Worm (Caenorhabditis elegans) whole organism, L2 larva: ENCODE results near the gene vhp-1.
A peak's percentile ranks its signal among the peaks of the same experiment; 100 is the strongest.

Experiments
- C34F6.9 ChIP-seq: fragments of 150-350 bp; optimal IDR thresholded peaks from 2 replicates; lab custom pipeline; 2014; ENCODE audit warnings: missing biosample characterization, missing genetic modification characterization
- F13H6.1 ChIP-seq: sonication (generic microtip); optimal IDR thresholded peaks from 2 replicates; lab custom pipeline; 2016; ENCODE audit warnings: missing genetic modification characterization, missing compliant biosample characterization
- R02D3.7 ChIP-seq: fragments of 150-350 bp; optimal IDR thresholded peaks from 2 replicates; lab custom pipeline; 2014; ENCODE audit warnings: missing biosample characterization, missing genetic modification characterization
- Y55F3AM.14 ChIP-seq: fragments of 200-800 bp; sonication (Bioruptor generic); optimal IDR thresholded peaks from 2 replicates; lab custom pipeline; 2018; ENCODE audit warnings: mild to moderate bottlenecking, missing genetic modification characterization, missing compliant biosample characterization
- ZK546.5 ChIP-seq: sonication (generic microtip); optimal IDR thresholded peaks from 2 replicates; lab custom pipeline; 2017; ENCODE audit warnings: missing biosample characterization, missing genetic modification characterization
- alr-1 ChIP-seq: fragments of 150-350 bp; optimal IDR thresholded peaks from 2 replicates; lab custom pipeline; 2014; ENCODE audit warnings: missing biosample characterization, missing genetic modification characterization
- aly-2 ChIP-seq: fragments of 150-350 bp; optimal IDR thresholded peaks from 2 replicates; lab custom pipeline; 2014; ENCODE audit warnings: missing biosample characterization, missing genetic modification characterization
- ama-1 ChIP-seq: fragments of 150-350 bp; optimal IDR thresholded peaks from 2 replicates; lab custom pipeline; 2018; ENCODE audit warnings: inconsistent platforms
- blmp-1 ChIP-seq: sonication (generic microtip); optimal IDR thresholded peaks from 2 replicates; lab custom pipeline; 2017; ENCODE audit warnings: missing genetic modification characterization, mild to moderate bottlenecking, missing compliant biosample characterization, antibody characterized with exemption, moderate library complexity; ENCODE audit not compliant: insufficient read depth
- ceh-16 ChIP-seq: fragments of 150-350 bp; optimal IDR thresholded peaks from 2 replicates; lab custom pipeline; 2014; ENCODE audit warnings: missing biosample characterization, missing genetic modification characterization
- ceh-82 ChIP-seq: fragments of 150-350 bp; optimal IDR thresholded peaks from 2 replicates; lab custom pipeline; 2014; ENCODE audit warnings: missing biosample characterization, missing genetic modification characterization
- crh-2 ChIP-seq: sonication (generic microtip); optimal IDR thresholded peaks from 2 replicates; lab custom pipeline; 2017; ENCODE audit warnings: missing biosample characterization, missing genetic modification characterization
- dmd-4 ChIP-seq: sonication (generic microtip); optimal IDR thresholded peaks from 2 replicates; lab custom pipeline; 2017; ENCODE audit warnings: missing biosample characterization, missing genetic modification characterization
- egl-27 ChIP-seq: sonication (generic microtip); optimal IDR thresholded peaks from 3 replicates; lab custom pipeline; 2017; ENCODE audit warnings: missing biosample characterization, missing genetic modification reagents, missing genetic modification characterization
- elt-1 ChIP-seq: fragments of 150-350 bp; optimal IDR thresholded peaks from 2 replicates; lab custom pipeline; 2014; ENCODE audit warnings: missing biosample characterization, missing genetic modification characterization
- elt-3 ChIP-seq: sonication (generic microtip); optimal IDR thresholded peaks from 2 replicates; lab custom pipeline; 2017; ENCODE audit warnings: missing biosample characterization, missing genetic modification characterization
- fos-1 ChIP-seq: fragments of 150-350 bp; optimal IDR thresholded peaks from 2 replicates; lab custom pipeline; 2014; ENCODE audit warnings: missing biosample characterization, missing genetic modification characterization
- gmeb-1 ChIP-seq: fragments of 150-350 bp; optimal IDR thresholded peaks from 2 replicates; lab custom pipeline; 2014; ENCODE audit warnings: missing biosample characterization, missing genetic modification characterization
- lin-11 ChIP-seq: fragments of 150-350 bp; sonication (generic microtip); optimal IDR thresholded peaks from 2 replicates; lab custom pipeline; 2014; ENCODE audit warnings: missing biosample characterization, missing genetic modification characterization, inconsistent platforms, mixed read lengths
- lin-13 ChIP-seq: fragments of 150-350 bp; optimal IDR thresholded peaks from 2 replicates; lab custom pipeline; 2014; ENCODE audit warnings: missing biosample characterization, missing genetic modification reagents, missing genetic modification characterization
- lin-39 ChIP-seq: fragments of 150-350 bp; optimal IDR thresholded peaks from 2 replicates; lab custom pipeline; 2014; ENCODE audit warnings: missing biosample characterization, missing genetic modification reagents, missing genetic modification characterization
- lsy-2 ChIP-seq, 2 experiments: fragments of 150-350 bp in 1 of 2; sonication (generic microtip) in 1 of 2; optimal IDR thresholded peaks; 2 replicates each; lab custom pipeline; 2014 to 2017; ENCODE audit warnings: missing biosample characterization in 2 of 2, missing genetic modification characterization in 2 of 2
- mab-5 ChIP-seq: fragments of 150-350 bp; optimal IDR thresholded peaks from 2 replicates; lab custom pipeline; 2014; ENCODE audit warnings: missing biosample characterization, missing genetic modification characterization
- mbf-1 ChIP-seq: sonication (generic microtip); optimal IDR thresholded peaks from 2 replicates; lab custom pipeline; 2017; ENCODE audit warnings: missing biosample characterization, missing genetic modification characterization
- mdl-1 ChIP-seq, 2 experiments: fragments of 150-350 bp in 1 of 2; sonication (generic microtip) in 1 of 2; optimal IDR thresholded peaks; 2 replicates each; lab custom pipeline; 2017; ENCODE audit warnings: missing biosample characterization in 2 of 2, missing genetic modification characterization in 2 of 2
- nhr-10 ChIP-seq: sonication (generic microtip); optimal IDR thresholded peaks from 2 replicates; lab custom pipeline; 2017; ENCODE audit warnings: missing biosample characterization, missing genetic modification characterization
- nhr-11 ChIP-seq: fragments of 150-350 bp; optimal IDR thresholded peaks from 2 replicates; lab custom pipeline; 2014; ENCODE audit warnings: missing biosample characterization, missing genetic modification characterization
- nhr-12 ChIP-seq: fragments of 150-350 bp; optimal IDR thresholded peaks from 2 replicates; lab custom pipeline; 2014; ENCODE audit warnings: missing biosample characterization, missing genetic modification characterization
- nhr-129 ChIP-seq: fragments of 150-350 bp; optimal IDR thresholded peaks from 2 replicates; lab custom pipeline; 2014; ENCODE audit warnings: missing biosample characterization, missing genetic modification characterization
- nhr-21 ChIP-seq: fragments of 150-350 bp; optimal IDR thresholded peaks from 2 replicates; lab custom pipeline; 2014; ENCODE audit warnings: missing biosample characterization, missing genetic modification characterization
- nhr-23 ChIP-seq: fragments of 150-350 bp; optimal IDR thresholded peaks from 2 replicates; lab custom pipeline; 2014; ENCODE audit warnings: missing biosample characterization, missing genetic modification reagents, missing genetic modification characterization
- nhr-237 ChIP-seq: fragments of 150-350 bp; optimal IDR thresholded peaks from 2 replicates; lab custom pipeline; 2014; ENCODE audit warnings: missing biosample characterization, missing genetic modification characterization
- nhr-25 ChIP-seq: fragments of 150-350 bp; sonication (generic microtip); optimal IDR thresholded peaks from 3 replicates; lab custom pipeline; 2014; ENCODE audit warnings: missing biosample characterization, missing genetic modification characterization
- nhr-6 ChIP-seq: fragments of 150-350 bp; optimal IDR thresholded peaks from 2 replicates; lab custom pipeline; 2014; ENCODE audit warnings: missing biosample characterization, missing genetic modification characterization
- nhr-77 ChIP-seq: fragments of 150-350 bp; optimal IDR thresholded peaks from 2 replicates; lab custom pipeline; 2014; ENCODE audit warnings: missing biosample characterization, missing genetic modification characterization
- peb-1 ChIP-seq: fragments of 150-350 bp; optimal IDR thresholded peaks from 2 replicates; lab custom pipeline; 2014; ENCODE audit warnings: missing biosample characterization, missing genetic modification characterization
- sem-4 ChIP-seq: fragments of 150-350 bp; optimal IDR thresholded peaks from 2 replicates; lab custom pipeline; 2014; ENCODE audit warnings: missing biosample characterization, missing genetic modification reagents, missing genetic modification characterization
- skn-1 ChIP-seq: sonication (generic microtip); optimal IDR thresholded peaks from 2 replicates; lab custom pipeline; 2017; ENCODE audit warnings: missing biosample characterization, missing genetic modification characterization
- sma-3 ChIP-seq: sonication (generic microtip); optimal IDR thresholded peaks from 2 replicates; lab custom pipeline; 2016; ENCODE audit warnings: missing genetic modification reagents, missing genetic modification characterization, missing compliant biosample characterization
- sma-9 ChIP-seq, 2 experiments: fragments of 150-350 bp in 1 of 2; sonication (generic microtip) in 1 of 2; optimal IDR thresholded peaks; 2 replicates each; lab custom pipeline; 2014 to 2016; ENCODE audit warnings: missing genetic modification characterization in 2 of 2, mild to moderate bottlenecking in 1 of 2, missing biosample characterization in 1 of 2, missing compliant biosample characterization in 1 of 2, missing genetic modification reagents in 1 of 2, moderate library complexity in 1 of 2
- snpc-4 ChIP-seq: fragments of 150-350 bp; optimal IDR thresholded peaks from 2 replicates; lab custom pipeline; 2014; ENCODE audit warnings: missing biosample characterization, missing genetic modification characterization
- unc-39 ChIP-seq: fragments of 150-350 bp; optimal IDR thresholded peaks from 2 replicates; lab custom pipeline; 2014; ENCODE audit warnings: missing biosample characterization, missing genetic modification characterization
- unc-55 ChIP-seq: fragments of 150-350 bp; sonication (generic microtip); optimal IDR thresholded peaks from 3 replicates; lab custom pipeline; 2014; ENCODE audit warnings: missing biosample characterization, missing genetic modification reagents, missing genetic modification characterization
- unc-62 ChIP-seq: fragments of 150-350 bp; optimal IDR thresholded peaks from 2 replicates; lab custom pipeline; 2014; ENCODE audit warnings: missing biosample characterization, missing genetic modification reagents, missing genetic modification characterization
- zag-1 ChIP-seq: fragments of 150-350 bp; optimal IDR thresholded peaks from 2 replicates; lab custom pipeline; 2014; ENCODE audit warnings: missing biosample characterization, missing genetic modification characterization
- ztf-1 ChIP-seq: fragments of 200-800 bp; sonication (Bioruptor generic); conservative IDR thresholded peaks from 2 replicates; pipeline ENCODE4 v1.3.6; 2022; ENCODE audit warnings: missing genetic modification characterization, missing compliant biosample characterization
- ztf-11 ChIP-seq: sonication (generic microtip); optimal IDR thresholded peaks from 2 replicates; lab custom pipeline; 2017; ENCODE audit warnings: missing biosample characterization, missing genetic modification characterization
- ztf-4 ChIP-seq: fragments of 150-350 bp; optimal IDR thresholded peaks from 2 replicates; lab custom pipeline; 2014; ENCODE audit warnings: missing biosample characterization, missing genetic modification characterization

The vhp-1 gene

DNA sequence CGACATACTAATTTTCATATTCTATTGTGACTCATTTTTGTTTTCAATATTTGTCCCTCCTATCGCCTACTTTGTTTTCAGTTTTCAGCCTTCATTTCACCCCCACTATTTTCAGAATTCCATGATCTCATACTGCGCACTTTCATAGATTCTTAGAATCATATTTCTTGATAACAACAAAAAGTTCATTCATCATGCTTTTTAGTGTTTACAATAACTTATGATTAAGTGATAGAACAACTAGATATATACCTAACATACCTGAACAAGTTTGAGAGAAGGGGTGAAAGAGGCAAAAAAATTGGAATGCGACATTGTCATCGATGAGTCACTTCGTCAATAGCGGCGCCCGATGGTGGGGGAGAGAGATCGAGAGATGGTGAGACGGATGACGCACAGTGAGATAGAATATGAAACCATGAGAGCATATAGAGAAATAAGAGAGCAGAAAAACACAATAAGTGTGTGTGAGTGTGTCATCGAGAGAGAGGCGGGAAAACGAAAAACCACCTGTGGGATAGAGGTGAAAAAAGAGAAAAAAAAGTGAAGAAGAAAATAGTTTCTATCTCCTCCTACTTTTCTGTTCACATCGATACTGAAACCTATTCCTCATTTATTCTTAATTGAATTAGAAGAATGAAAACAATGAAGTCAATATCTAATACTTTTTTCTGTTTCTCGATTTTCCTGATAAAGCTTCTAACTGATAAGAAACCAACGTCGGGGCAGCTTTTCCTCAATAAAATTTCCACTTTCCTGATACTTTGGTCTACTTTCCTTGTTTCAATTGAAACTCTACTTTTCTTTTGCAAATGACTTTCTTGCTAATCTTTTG, 13.8 kb downstream of the vhp-1 start:
- TF ChIP-seq ZK546.5 (tag; lab: Kevin White, UChicago) (no peak), ztf-4 (tag; lab: Kevin White, UChicago) (peak; percentile 81), ztf-11 (tag; lab: Kevin White, UChicago) (peak; percentile 23), alr-1 (no peak), lin-39 (tag; lab: Kevin White, UChicago) (no peak), unc-62 (no peak), nhr-237 (tag; lab: Kevin White, UChicago) (no peak), nhr-10 (tag; lab: Kevin White, UChicago) (no peak), unc-39 (tag; lab: Kevin White, UChicago) (no peak), lsy-2 (tag; optimal IDR thresholded peaks at IDR 0.05; lab: Kevin White, UChicago) (peak; percentile 23 to 71), ceh-82 (tag; lab: Kevin White, UChicago) (no peak), Y55F3AM.14 (GFP tag; lab: Kevin White, UChicago) (peak; percentile 32), nhr-6 (tag; lab: Kevin White, UChicago) (peak; percentile 52), aly-2 (tag; lab: Kevin White, UChicago) (no peak), mab-5 (tag; lab: Kevin White, UChicago) (no peak), sem-4 (tag; lab: Kevin White, UChicago) (peak; percentile 64), nhr-77 (tag; lab: Kevin White, UChicago) (no peak), unc-55 (peak; percentile 69), elt-1 (tag; lab: Kevin White, UChicago) (no peak), nhr-21 (peak; percentile 66), mbf-1 (tag; lab: Kevin White, UChicago) (no peak), gmeb-1 (peak; percentile 62), nhr-11 (tag; lab: Kevin White, UChicago) (no peak), crh-2 (tag; lab: Kevin White, UChicago) (peak; percentile 69), ztf-1 (GFP tag; lab: Robert Waterston, UW) (no peak), egl-27 (tag; lab: Kevin White, UChicago) (peak; percentile 56), ama-1 (lab: Kevin White, UChicago) (peak; percentile 22), F13H6.1 (tag; lab: Kevin White, UChicago) (peak; percentile 92), skn-1 (tag; lab: Kevin White, UChicago) (peak; percentile 1), nhr-23 (tag; lab: Kevin White, UChicago) (no peak), ceh-16 (no peak), peb-1 (no peak), sma-3 (GFP tag; lab: Kevin White, UChicago) (peak; percentile 75), mdl-1 (tag; optimal IDR thresholded peaks at IDR 0.05; lab: Kevin White, UChicago) (peak in 1 of 2 experiments; percentile 42), sma-9 (GFP tag; optimal IDR thresholded peaks at IDR 0.05; lab: Kevin White, UChicago) (peak; percentile 75), sma-9 (tag; optimal IDR thresholded peaks at IDR 0.05; lab: Kevin White, UChicago) (no peak), elt-3 (tag; lab: Kevin White, UChicago) (no peak), nhr-129 (tag; lab: Kevin White, UChicago) (peak; percentile 87), blmp-1 (tag; lab: Kevin White, UChicago) (peak; percentile 81), dmd-4 (tag; lab: Kevin White, UChicago) (no peak), snpc-4 (tag; lab: Kevin White, UChicago) (peak; percentile 36), R02D3.7 (tag; lab: Kevin White, UChicago) (no peak), nhr-25 (peak; percentile 80), zag-1 (tag; lab: Kevin White, UChicago) (no peak), fos-1 (peak; percentile 100), nhr-12 (tag; lab: Kevin White, UChicago) (no peak), lin-13 (GFP tag; lab: Kevin White, UChicago) (peak; percentile 10), C34F6.9 (tag; lab: Kevin White, UChicago) (peak; percentile 72), lin-11 (tag; lab: Kevin White, UChicago) (peak; percentile 17)
